Worm (Caenorhabditis elegans): Measurements from ENCODE around the gene Y75B8A.10.

DNA sequence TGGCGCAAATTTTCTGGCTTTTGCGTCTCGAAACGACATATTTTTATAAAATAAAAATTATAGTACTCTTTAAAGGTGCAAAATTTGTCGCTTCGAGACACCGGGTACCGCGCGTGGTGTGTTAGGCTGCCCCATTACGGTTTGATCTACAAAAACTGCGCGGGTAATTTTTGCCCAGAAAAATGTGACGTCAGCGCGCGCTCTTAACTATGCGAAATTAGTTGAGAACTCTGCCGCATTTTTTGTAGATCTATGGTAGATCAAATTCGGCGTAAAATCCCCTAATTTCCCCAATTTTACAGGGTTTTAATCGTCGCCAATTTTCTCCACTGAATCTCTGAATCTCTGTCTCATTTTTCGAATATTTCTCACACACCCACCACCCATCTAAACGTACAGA, 22.4 kb downstream of the Y75B8A.10 start, which contains the start of gene Y75B8A.8:
- no peak for TF ChIP-seq unc-62 (GFP tag; optimal IDR thresholded peaks at IDR 0.05)
- TF ChIP-seq sea-2 (GFP tag; IDR thresholded peaks at IDR 0.05): no peak
- TF ChIP-seq B0261.1 (tag; optimal IDR thresholded peaks at IDR 0.05): no peak
- TF ChIP-seq hlh-12 (tag; optimal IDR thresholded peaks at IDR 0.05): no peak
- TF ChIP-seq nfya-1 (tag; optimal IDR thresholded peaks at IDR 0.05; ENCODE audit: borderline replicate concordance, insufficient read depth): no peak
- TF ChIP-seq T07F8.4 (tag; optimal IDR thresholded peaks at IDR 0.05): no peak
- no peak for TF ChIP-seq bed-2 (GFP tag; IDR thresholded peaks at IDR 0.05)
- TF ChIP-seq lin-26 (GFP tag; IDR thresholded peaks at IDR 0.05): no peak
- TF ChIP-seq snpc-4 (GFP tag; optimal IDR thresholded peaks at IDR 0.05): no peak
- TF ChIP-seq snpc-4 (tag; optimal IDR thresholded peaks at IDR 0.05): no peak
- TF ChIP-seq pha-4 (tag; optimal IDR thresholded peaks at IDR 0.05): no peak
